Worm (Caenorhabditis elegans) whole organism, early embryonic: Measurements from ENCODE around the gene T09A12.1.

Experiments used
- B0310.2 ChIP-seq: sonication (generic microtip); optimal IDR thresholded peaks from 2 replicates; lab custom pipeline; 2016; ENCODE audit warnings: mild to moderate bottlenecking, missing genetic modification characterization, missing compliant biosample characterization
- F13C5.2 ChIP-seq: sonication (generic microtip); optimal IDR thresholded peaks from 2 replicates; lab custom pipeline; 2017; ENCODE audit warnings: mild to moderate bottlenecking, missing genetic modification characterization, inconsistent platforms, missing compliant biosample characterization
- aly-1 ChIP-seq: sonication (generic microtip); optimal IDR thresholded peaks from 2 replicates; lab custom pipeline; 2016; ENCODE audit warnings: missing genetic modification characterization, missing compliant biosample characterization
- ama-1 ChIP-seq: fragments of 150-350 bp; optimal IDR thresholded peaks from 2 replicates; lab custom pipeline; 2014
- ceh-13 ChIP-seq: fragments of 200-800 bp; sonication (Bioruptor generic); optimal IDR thresholded peaks from 2 replicates; lab custom pipeline; 2018; ENCODE audit warnings: mild to moderate bottlenecking, missing genetic modification characterization, missing compliant biosample characterization
- ceh-36 ChIP-seq: sonication (generic microtip); optimal IDR thresholded peaks from 2 replicates; lab custom pipeline; 2016; ENCODE audit warnings: missing genetic modification characterization, inconsistent platforms, missing compliant biosample characterization
- ets-7 ChIP-seq: sonication (generic microtip); optimal IDR thresholded peaks from 2 replicates; lab custom pipeline; 2016; ENCODE audit warnings: missing genotype, missing genetic modification characterization, missing compliant biosample characterization
- flt-1 ChIP-seq: fragments of 200-800 bp; sonication (Bioruptor generic); IDR thresholded peaks from 2 replicates; pipeline ENCODE4 v1.3.6; 2022; ENCODE audit warnings: missing genetic modification characterization, missing compliant biosample characterization
- hmbx-1 ChIP-seq: sonication (generic microtip); optimal IDR thresholded peaks from 2 replicates; lab custom pipeline; 2016; ENCODE audit warnings: mild to moderate bottlenecking, missing genetic modification characterization, missing compliant biosample characterization
- hmg-4 ChIP-seq: fragments of 200-800 bp; sonication (Bioruptor generic); optimal IDR thresholded peaks from 2 replicates; lab custom pipeline; 2018; ENCODE audit warnings: mild to moderate bottlenecking, missing genetic modification characterization, missing compliant biosample characterization
- hnd-1 ChIP-seq: sonication (generic microtip); optimal IDR thresholded peaks from 2 replicates; lab custom pipeline; 2016; ENCODE audit warnings: missing genetic modification characterization, missing compliant biosample characterization
- pes-1 ChIP-seq: fragments of 200-800 bp; sonication (Bioruptor generic); IDR thresholded peaks from 2 replicates; pipeline ENCODE4 v1.3.6; 2022; ENCODE audit warnings: missing genetic modification reagents, missing genetic modification characterization, missing compliant biosample characterization
- scrt-1 ChIP-seq: fragments of 200-800 bp; sonication (Bioruptor generic); IDR thresholded peaks from 2 replicates; pipeline ENCODE4 v1.3.6; 2022; ENCODE audit warnings: missing genetic modification characterization, missing compliant biosample characterization
- sea-1 ChIP-seq: fragments of 200-800 bp; sonication (Bioruptor generic); conservative IDR thresholded peaks from 2 replicates; pipeline ENCODE4 v1.3.6; 2022; ENCODE audit warnings: missing genetic modification characterization, missing compliant biosample characterization
- tbx-11 ChIP-seq: fragments of 200-800 bp; sonication (Bioruptor generic); IDR thresholded peaks from 2 replicates; pipeline ENCODE4 v1.3.6; 2022; ENCODE audit warnings: missing genetic modification characterization, missing compliant biosample characterization
- tbx-37 ChIP-seq: fragments of 200-800 bp; sonication (Bioruptor generic); conservative IDR thresholded peaks from 2 replicates; pipeline ENCODE4 v1.3.6; 2022; ENCODE audit warnings: missing genetic modification reagents, missing genetic modification characterization, missing compliant biosample characterization
- tra-4 ChIP-seq: sonication (generic microtip); optimal IDR thresholded peaks from 2 replicates; lab custom pipeline; 2017; ENCODE audit warnings: missing genetic modification characterization, missing compliant biosample characterization

Gene T09A12.1

ce11 chrIV:8275232-8275631 lies 31.0 kb downstream of the T09A12.1 start, which contains the start of gene K07H8.11:
Gene K07H8.11 (minus strand): TSS chrIV:8275332.
- TF ChIP-seq F13C5.2, result no peak
- no peak for TF ChIP-seq B0310.2
- TF ChIP-seq ceh-13 (GFP tag; lab: Kevin White, UChicago), result no peak
- TF ChIP-seq ama-1 (lab: Kevin White, UChicago), result no peak
- no peak for TF ChIP-seq flt-1 (GFP tag; lab: Robert Waterston, UW)

ce11 chrIV:8276609-8277008 lies 32.4 kb downstream of the T09A12.1 start, which contains the start of gene K07H8.12:
Gene K07H8.12 (minus strand): TSS chrIV:8276709.
- no peak for TF ChIP-seq ets-7
- TF ChIP-seq aly-1 (tag; lab: Kevin White, UChicago), result no peak
- TF ChIP-seq scrt-1 (GFP tag; lab: Robert Waterston, UW), result no peak
- TF ChIP-seq hmg-4 (GFP tag; lab: Kevin White, UChicago), result no peak
- no peak for TF ChIP-seq flt-1 (GFP tag; lab: Robert Waterston, UW)
- TF ChIP-seq tbx-37 (GFP tag; lab: Robert Waterston, UW), result no peak
- TF ChIP-seq pes-1 (GFP tag; lab: Robert Waterston, UW), result no peak
- no peak for TF ChIP-seq ceh-13 (GFP tag; lab: Kevin White, UChicago)
- TF ChIP-seq ama-1 (lab: Kevin White, UChicago), result no peak
- TF ChIP-seq hnd-1, result no peak
- no peak for TF ChIP-seq F13C5.2
- TF ChIP-seq sea-1 (GFP tag; lab: Robert Waterston, UW), result no peak
- no peak for TF ChIP-seq B0310.2
- TF ChIP-seq ceh-36 (tag; lab: Kevin White, UChicago), result no peak

ce11 chrIV:8283214-8283613 lies 39.0 kb downstream of the T09A12.1 start:
- no peak for TF ChIP-seq hnd-1
- TF ChIP-seq ama-1 (lab: Kevin White, UChicago), result no peak
- TF ChIP-seq ceh-36 (tag; lab: Kevin White, UChicago), result no peak
- TF ChIP-seq hmbx-1, result no peak
- no peak for TF ChIP-seq tra-4
- TF ChIP-seq tbx-37 (GFP tag; lab: Robert Waterston, UW), result no peak

- TF ChIP-seq sea-1 (GFP tag; lab: Robert Waterston, UW) (no peak), ama-1 (lab: Kevin White, UChicago) (no peak), ceh-36 (tag; lab: Kevin White, UChicago) (no peak), flt-1 (GFP tag; lab: Robert Waterston, UW) (no peak), hnd-1 (no peak), pes-1 (GFP tag; lab: Robert Waterston, UW) (no peak), scrt-1 (GFP tag; lab: Robert Waterston, UW) (no peak), hmg-4 (GFP tag; lab: Kevin White, UChicago) (no peak), tbx-11 (GFP tag; lab: Robert Waterston, UW) (no peak), tbx-37 (GFP tag; lab: Robert Waterston, UW) (no peak)
Measured at ce11 chrIV:8286352-8286751, 42.1 kb downstream of the T09A12.1 start, which contains the start of gene K07H8.9. Gene K07H8.9 (minus strand): TSS chrIV:8286476.

ce11 chrIV:8287287-8287686 lies 43.1 kb downstream of the T09A12.1 start:
- TF ChIP-seq ceh-36 (tag; lab: Kevin White, UChicago) (no peak), hmbx-1 (no peak), flt-1 (GFP tag; lab: Robert Waterston, UW) (no peak), tra-4 (no peak), ama-1 (lab: Kevin White, UChicago) (no peak), F13C5.2 (no peak), scrt-1 (GFP tag; lab: Robert Waterston, UW) (no peak), hnd-1 (no peak), sea-1 (GFP tag; lab: Robert Waterston, UW) (no peak), pes-1 (GFP tag; lab: Robert Waterston, UW) (no peak), hmg-4 (GFP tag; lab: Kevin White, UChicago) (no peak), ets-7 (no peak)

ce11 chrIV:8289105-8289504 lies 44.9 kb downstream of the T09A12.1 start:
- TF ChIP-seq ceh-13 (GFP tag; lab: Kevin White, UChicago), result no peak
- 0 out of 2 replicates have a peak, but pooled peaks have one; percentile 10 for TF ChIP-seq sea-1 (GFP tag; lab: Robert Waterston, UW)

- TF ChIP-seq pes-1 (GFP tag; lab: Robert Waterston, UW) (no peak), aly-1 (tag; lab: Kevin White, UChicago) (no peak), tbx-11 (GFP tag; lab: Robert Waterston, UW) (no peak), tbx-37 (GFP tag; lab: Robert Waterston, UW) (no peak), B0310.2 (no peak), tra-4 (no peak), hmg-4 (GFP tag; lab: Kevin White, UChicago) (no peak), ceh-36 (tag; lab: Kevin White, UChicago) (no peak)
Measured at ce11 chrIV:8289505-8289579, 45.1 kb downstream of the T09A12.1 start, which contains the start of gene nucl-1. Gene nucl-1 (minus strand): TSS chrIV:8289530.

- TF ChIP-seq hmg-4 (GFP tag; lab: Kevin White, UChicago) (no peak), sea-1 (GFP tag; lab: Robert Waterston, UW) (0 out of 2 replicates have a peak, but pooled peaks have one; percentile 5)
Measured at ce11 chrIV:8289580-8290323, 45.5 kb downstream of the T09A12.1 start, which contains the start of gene daf-31. Gene daf-31 (plus strand): TSS chrIV:8290273.

- TF ChIP-seq ceh-13 (GFP tag; lab: Kevin White, UChicago), result no peak
- no peak for TF ChIP-seq sea-1 (GFP tag; lab: Robert Waterston, UW)
- no peak for TF ChIP-seq scrt-1 (GFP tag; lab: Robert Waterston, UW)
- no peak for TF ChIP-seq ets-7
- no peak for TF ChIP-seq hmg-4 (GFP tag; lab: Kevin White, UChicago)
- no peak for TF ChIP-seq tbx-37 (GFP tag; lab: Robert Waterston, UW)
- no peak for TF ChIP-seq B0310.2
- TF ChIP-seq tra-4, result no peak
- no peak for TF ChIP-seq hnd-1
- no peak for TF ChIP-seq pes-1 (GFP tag; lab: Robert Waterston, UW)
- no peak for TF ChIP-seq flt-1 (GFP tag; lab: Robert Waterston, UW)
- no peak for TF ChIP-seq ceh-36 (tag; lab: Kevin White, UChicago)
- no peak for TF ChIP-seq hmbx-1
- no peak for TF ChIP-seq aly-1 (tag; lab: Kevin White, UChicago)
- TF ChIP-seq ama-1 (lab: Kevin White, UChicago), result no peak
- no peak for TF ChIP-seq tbx-11 (GFP tag; lab: Robert Waterston, UW)
- no peak for TF ChIP-seq F13C5.2
Measured at ce11 chrIV:8291232-8291631, 47.0 kb downstream of the T09A12.1 start, which contains the start of gene K07H8.2. Gene K07H8.2 (plus strand): TSS chrIV:8291532.
